Fruit fly (Drosophila melanogaster): ENCODE results near the gene nub.

dm6 chr2L:12586858-12587257 is 567 bp upstream of the nub start:
- TF ChIP-seq toe (GFP tag; optimal IDR thresholded peaks at IDR 0.05) (no peak), CG7101 (tag; optimal IDR thresholded peaks at IDR 0.05) (no peak), CG11617 (GFP tag; optimal IDR thresholded peaks at IDR 0.05) (no peak), Crg-1 (GFP tag; optimal IDR thresholded peaks at IDR 0.05) (no peak), cnc (optimal IDR thresholded peaks at IDR 0.05) (no peak), Mnt (GFP tag; optimal IDR thresholded peaks at IDR 0.05) (no peak)

All from whole organism, adult.